Worm (Caenorhabditis elegans): ENCODE data around the gene pph-1.

DNA sequence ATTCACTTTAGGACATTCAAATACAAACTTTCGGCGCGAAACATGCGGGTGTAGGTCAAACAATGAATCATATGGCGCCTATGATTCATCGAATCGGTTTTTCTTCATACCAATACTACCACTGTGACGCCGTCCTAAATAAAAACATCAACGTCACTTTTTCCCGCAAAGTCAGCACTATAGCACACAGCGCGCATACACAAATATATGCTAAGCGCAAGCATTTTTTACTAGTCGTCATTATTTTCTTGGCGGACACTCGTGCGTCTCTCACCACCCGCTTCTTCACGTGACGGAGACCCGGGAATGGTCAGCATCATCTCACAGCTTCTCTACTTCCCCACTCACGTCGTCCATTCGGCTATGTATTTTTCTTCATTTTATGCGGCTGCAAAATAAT lies 20.8 kb downstream of the pph-1 start:
- TF ChIP-seq klf-2 (GFP tag; conservative IDR thresholded peaks at IDR 0.05) (no peak), med-1 (GFP tag; optimal IDR thresholded peaks at IDR 0.05; ENCODE audit: insufficient read depth) (no peak), cog-1 (tag; optimal IDR thresholded peaks at IDR 0.05) (no peak)

All from whole organism, midembryonic.